Fruit fly (Drosophila melanogaster): ENCODE measurements around the gene Or2a.

Gene Or2a

dm6 chrX:2296230-2297044 is 50.4 kb downstream of the Or2a start (continued):
- TF ChIP-seq CG5245 (GFP tag; optimal IDR thresholded peaks at IDR 0.05) (peak; percentile 76), CG1603 (tag; optimal IDR thresholded peaks at IDR 0.05) (peak; percentile 88), nmo (GFP tag; optimal IDR thresholded peaks at IDR 0.05) (peak; percentile 97), pita (GFP tag; optimal IDR thresholded peaks at IDR 0.05) (no peak), dpn (GFP tag; optimal IDR thresholded peaks at IDR 0.05) (peak; percentile 95), CG32767 (GFP tag; IDR thresholded peaks at IDR 0.05) (peak; percentile 71), CG4404 (GFP tag; IDR thresholded peaks at IDR 0.05) (peak; percentile 86), TFAM (GFP tag; optimal IDR thresholded peaks at IDR 0.05) (peak; percentile 81), salm (tag; optimal IDR thresholded peaks at IDR 0.05) (peak; percentile 83), CG14050 (GFP tag; IDR thresholded peaks at IDR 0.05) (peak; percentile 55), pnt (GFP tag; optimal IDR thresholded peaks at IDR 0.05) (peak; percentile 92), pfk (GFP tag; optimal IDR thresholded peaks at IDR 0.05) (no peak), MESR4 (GFP tag; optimal IDR thresholded peaks at IDR 0.05) (no peak), corto (GFP tag; optimal IDR thresholded peaks at IDR 0.05) (no peak), zfh2 (GFP tag; optimal IDR thresholded peaks at IDR 0.05) (peak; percentile 90), sim (GFP tag; IDR thresholded peaks at IDR 0.05) (no peak), unc-4 (GFP tag; IDR thresholded peaks at IDR 0.05; ENCODE audit: partially characterized antibody) (no peak), dysf (GFP tag; IDR thresholded peaks at IDR 0.05) (peak; percentile 92), CG8944 (GFP tag; optimal IDR thresholded peaks at IDR 0.05) (peak; percentile 95), CG15514 (GFP tag; optimal IDR thresholded peaks at IDR 0.05) (peak; percentile 74), Xrp1 (GFP tag; IDR thresholded peaks at IDR 0.05) (peak; percentile 86), CG17385 (GFP tag; optimal IDR thresholded peaks at IDR 0.05) (peak; percentile 91), wor (GFP tag; IDR thresholded peaks at IDR 0.05) (peak; percentile 82), Usf (GFP tag; optimal IDR thresholded peaks at IDR 0.05) (peak; percentile 94), Ravus (GFP tag; IDR thresholded peaks at IDR 0.05) (peak; percentile 48), CG10274 (GFP tag; optimal IDR thresholded peaks at IDR 0.05) (peak; percentile 88), sima (GFP tag; optimal IDR thresholded peaks at IDR 0.05) (peak; percentile 78), aop (GFP tag; IDR thresholded peaks at IDR 0.05) (no peak), CG11695 (GFP tag; IDR thresholded peaks at IDR 0.05) (peak; percentile 87), CG30020 (tag; optimal IDR thresholded peaks at IDR 0.05) (peak; percentile 78), CG13775 (GFP tag; optimal IDR thresholded peaks at IDR 0.05) (peak; percentile 94), ham (GFP tag; IDR thresholded peaks at IDR 0.05) (0 out of 2 replicates have a peak, but pooled peaks have one; percentile 21), ato (GFP tag; IDR thresholded peaks at IDR 0.05; ENCODE audit: partially characterized antibody) (no peak), fd3F (GFP tag; optimal IDR thresholded peaks at IDR 0.05) (peak; percentile 86), gem (tag; optimal IDR thresholded peaks at IDR 0.05) (peak; percentile 96), CG11456 (GFP tag; IDR thresholded peaks at IDR 0.05) (peak; percentile 63; the same call in 2 of the 3 replicates), Hr51 (GFP tag; optimal IDR thresholded peaks at IDR 0.05) (peak; percentile 88 to 95), nerfin-1 (tag; optimal IDR thresholded peaks at IDR 0.05) (peak; percentile 93), lab (GFP tag; optimal IDR thresholded peaks at IDR 0.05) (peak; percentile 93), hth (optimal IDR thresholded peaks at IDR 0.05) (no peak), bowl (GFP tag; IDR thresholded peaks at IDR 0.05) (no peak; the same call in 1 of the 2 replicates), CG9797 (GFP tag; optimal IDR thresholded peaks at IDR 0.05) (peak; percentile 45), CG9817 (tag; optimal IDR thresholded peaks at IDR 0.05) (peak; percentile 82), CG8290 (GFP tag; optimal IDR thresholded peaks at IDR 0.05) (peak; percentile 89), CG8290 (tag; optimal IDR thresholded peaks at IDR 0.05) (peak; percentile 75 to 83), CG3995 (GFP tag; optimal IDR thresholded peaks at IDR 0.05) (peak; percentile 65), ems (GFP tag; optimal IDR thresholded peaks at IDR 0.05) (peak; percentile 94), chm (GFP tag; IDR thresholded peaks at IDR 0.05) (0 out of 2 replicates have a peak, but pooled peaks have one; percentile 9), CG14860 (GFP tag; IDR thresholded peaks at IDR 0.05; ENCODE audit: partially characterized antibody) (no peak)
